Fruit fly (Drosophila melanogaster) whole organism, embryonic: ENCODE results near the gene CG14817.

Experiments used
- Bgb ChIP-seq: fragments of 200-800 bp; sonication (Bioruptor generic); IDR thresholded peaks from 2 replicates; pipeline ENCODE4 v1.3.6; 2022; ENCODE audit warnings: missing biosample characterization, missing genetic modification characterization; ENCODE audit not compliant: partially characterized antibody
- Bteb2 ChIP-seq: fragments of 200-800 bp; sonication (Bioruptor generic); optimal IDR thresholded peaks from 2 replicates; lab custom pipeline; 2016; ENCODE audit warnings: missing biosample characterization, missing genetic modification characterization
- CG10147 ChIP-seq: fragments of 200-800 bp; sonication (Bioruptor generic); optimal IDR thresholded peaks from 2 replicates; lab custom pipeline; 2019; ENCODE audit warnings: missing biosample characterization, mild to moderate bottlenecking, missing genetic modification characterization, moderate library complexity
- CG10274 ChIP-seq: fragments of 200-800 bp; sonication (Bioruptor generic); optimal IDR thresholded peaks from 3 replicates; lab custom pipeline; 2017; ENCODE audit warnings: missing biosample characterization, mild to moderate bottlenecking, missing genetic modification characterization
- CG11560 ChIP-seq: fragments of 200-800 bp; sonication (Bioruptor generic); IDR thresholded peaks from 3 replicates; pipeline ENCODE4 v1.3.6; 2022; ENCODE audit warnings: missing biosample characterization, missing genetic modification characterization
- CG12391 ChIP-seq: fragments of 200-800 bp; sonication (Bioruptor generic); optimal IDR thresholded peaks from 3 replicates; lab custom pipeline; 2018; ENCODE audit warnings: missing biosample characterization, mild to moderate bottlenecking, missing genetic modification characterization, moderate library complexity
- CG1529 ChIP-seq: fragments of 200-800 bp; sonication (Bioruptor generic); optimal IDR thresholded peaks from 3 replicates; lab custom pipeline; 2018; ENCODE audit warnings: missing biosample characterization, missing genetic modification characterization
- CG17328 ChIP-seq: fragments of 200-800 bp; sonication (Bioruptor generic); IDR thresholded peaks from 2 replicates; pipeline ENCODE4 v1.3.6; 2022; ENCODE audit warnings: missing biosample characterization, missing genetic modification characterization
- CG18764 ChIP-seq: fragments of 200-800 bp; sonication (Bioruptor generic); optimal IDR thresholded peaks from 3 replicates; lab custom pipeline; 2016; ENCODE audit warnings: missing biosample characterization, missing genetic modification characterization
- CG2129 ChIP-seq: fragments of 200-800 bp; sonication (Bioruptor generic); IDR thresholded peaks from 2 replicates; pipeline ENCODE4 v1.3.6; 2022; ENCODE audit warnings: missing biosample characterization, missing genetic modification characterization; ENCODE audit not compliant: partially characterized antibody
- CG32767 ChIP-seq: fragments of 200-800 bp; sonication (Bioruptor generic); IDR thresholded peaks from 2 replicates; pipeline ENCODE4 v1.3.6; 2022; ENCODE audit warnings: missing biosample characterization, missing genetic modification characterization
- CG4820 ChIP-seq: fragments of 200-800 bp; sonication (Bioruptor generic); optimal IDR thresholded peaks from 3 replicates; lab custom pipeline; 2016; ENCODE audit warnings: missing biosample characterization, missing genetic modification characterization
- CG4854 ChIP-seq: fragments of 200-800 bp; sonication (Bioruptor generic); optimal IDR thresholded peaks from 2 replicates; lab custom pipeline; 2016; ENCODE audit warnings: missing biosample characterization, missing genetic modification characterization, inconsistent platforms
- CG7963 ChIP-seq: fragments of 200-800 bp; sonication (Bioruptor generic); IDR thresholded peaks from 3 replicates; pipeline ENCODE4 v1.3.6; 2022; ENCODE audit warnings: missing biosample characterization, missing genetic modification characterization; ENCODE audit not compliant: partially characterized antibody
- CG8944 ChIP-seq: fragments of 200-800 bp; sonication (Bioruptor generic); optimal IDR thresholded peaks from 3 replicates; lab custom pipeline; 2016; ENCODE audit warnings: missing biosample characterization, missing genetic modification characterization
- Dad ChIP-seq: fragments of 200-800 bp; sonication (Bioruptor generic); optimal IDR thresholded peaks from 3 replicates; lab custom pipeline; 2016; ENCODE audit warnings: missing biosample characterization, missing genetic modification characterization
- Ets97D ChIP-seq: fragments of 200-800 bp; sonication (Bioruptor generic); optimal IDR thresholded peaks from 3 replicates; lab custom pipeline; 2016; ENCODE audit warnings: missing biosample characterization, missing genetic modification characterization
- Fer2 ChIP-seq: fragments of 200-800 bp; sonication (Bioruptor generic); optimal IDR thresholded peaks from 2 replicates; lab custom pipeline; 2018; ENCODE audit warnings: missing biosample characterization, mild to moderate bottlenecking, missing genetic modification characterization, moderate library complexity
- HLHmδ ChIP-seq: fragments of 200-800 bp; sonication (Bioruptor generic); optimal IDR thresholded peaks from 2 replicates; lab custom pipeline; 2018; ENCODE audit warnings: missing biosample characterization, mild to moderate bottlenecking, missing genetic modification characterization, moderate library complexity
- Hey ChIP-seq: fragments of 200-800 bp; sonication (Bioruptor generic); optimal IDR thresholded peaks from 3 replicates; lab custom pipeline; 2018; ENCODE audit warnings: missing biosample characterization, mild to moderate bottlenecking, missing genetic modification characterization
- Hmr ChIP-seq: fragments of 200-800 bp; sonication (Bioruptor generic); optimal IDR thresholded peaks from 3 replicates; lab custom pipeline; 2017; ENCODE audit warnings: mild to moderate bottlenecking, missing biosample characterization, missing genetic modification reagents, missing genetic modification characterization
- Mad ChIP-seq: fragments of 200-800 bp; sonication (Bioruptor generic); optimal IDR thresholded peaks from 2 replicates; lab custom pipeline; 2016; ENCODE audit warnings: missing biosample characterization, missing genetic modification characterization
- NC2β ChIP-seq: fragments of 200-800 bp; sonication (Bioruptor generic); optimal IDR thresholded peaks from 2 replicates; lab custom pipeline; 2016; ENCODE audit warnings: missing biosample characterization, missing genetic modification characterization
- NK7.1 ChIP-seq: fragments of 200-800 bp; sonication (Bioruptor generic); optimal IDR thresholded peaks from 3 replicates; lab custom pipeline; 2016; ENCODE audit warnings: missing biosample characterization, missing genetic modification characterization
- Optix ChIP-seq: fragments of 200-800 bp; sonication (Bioruptor generic); IDR thresholded peaks from 3 replicates; pipeline ENCODE4 v1.3.6; 2022; ENCODE audit warnings: missing biosample characterization, missing genetic modification characterization
- Ravus ChIP-seq: fragments of 200-800 bp; sonication (Bioruptor generic); IDR thresholded peaks from 2 replicates; pipeline ENCODE4 v1.3.6; 2022; ENCODE audit warnings: missing biosample characterization, missing genetic modification characterization
- Rx ChIP-seq: fragments of 200-800 bp; sonication (Bioruptor generic); IDR thresholded peaks from 2 replicates; pipeline ENCODE4 v1.3.6; 2022; ENCODE audit warnings: missing biosample characterization, missing genetic modification characterization
- Sry-β ChIP-seq: fragments of 200-800 bp; sonication (Bioruptor generic); optimal IDR thresholded peaks from 2 replicates; lab custom pipeline; 2018; ENCODE audit warnings: missing biosample characterization, mild to moderate bottlenecking, missing genetic modification characterization, moderate library complexity
- ato ChIP-seq: fragments of 200-800 bp; sonication (Bioruptor generic); IDR thresholded peaks from 2 replicates; pipeline ENCODE4 v1.3.6; 2022; ENCODE audit warnings: missing biosample characterization, missing genetic modification characterization; ENCODE audit not compliant: partially characterized antibody
- dysf ChIP-seq: fragments of 200-800 bp; sonication (Bioruptor generic); IDR thresholded peaks from 3 replicates; pipeline ENCODE4 v1.3.6; 2022; ENCODE audit warnings: missing biosample characterization, missing genetic modification characterization
- en ChIP-seq: fragments of 200-800 bp; sonication (Bioruptor generic); optimal IDR thresholded peaks from 2 replicates; lab custom pipeline; 2016; ENCODE audit warnings: missing biosample characterization, missing genetic modification characterization
- fd3F ChIP-seq: fragments of 200-800 bp; sonication (Bioruptor generic); optimal IDR thresholded peaks from 2 replicates; lab custom pipeline; 2018; ENCODE audit warnings: missing biosample characterization, mild to moderate bottlenecking, missing genetic modification characterization, moderate library complexity
- ftz-f1 ChIP-seq: fragments of 200-800 bp; sonication (Bioruptor generic); optimal IDR thresholded peaks from 2 replicates; lab custom pipeline; 2016; ENCODE audit warnings: missing biosample characterization, missing genetic modification characterization
- gce ChIP-seq: fragments of 200-800 bp; sonication (Bioruptor generic); IDR thresholded peaks from 3 replicates; pipeline ENCODE4 v1.3.6; 2022; ENCODE audit warnings: missing biosample characterization, missing genetic modification characterization
- hkb ChIP-seq, 2 experiments: fragments of 200-800 bp in 1 of 2; fragments of >200 bp in 1 of 2; sonication (Bioruptor generic) in 1 of 2; IDR thresholded peaks in 1 of 2; optimal IDR thresholded peaks in 1 of 2; 2 replicates each; pipeline versions ENCODE4 v1.3.6 to Lab custom; 2017 to 2022; ENCODE audit warnings: missing biosample characterization in 1 of 2, missing genetic modification characterization in 1 of 2
- jigr1 ChIP-seq: fragments of 200-800 bp; sonication (Bioruptor generic); IDR thresholded peaks from 3 replicates; pipeline ENCODE4 v1.3.6; 2022; ENCODE audit warnings: missing biosample characterization, missing genetic modification characterization
- jing ChIP-seq: fragments of 200-800 bp; sonication (Bioruptor generic); optimal IDR thresholded peaks from 2 replicates; lab custom pipeline; 2018; ENCODE audit warnings: missing biosample characterization, mild to moderate bottlenecking, missing genetic modification characterization
- jumu ChIP-seq: fragments of 200-800 bp; sonication (Bioruptor generic); optimal IDR thresholded peaks from 3 replicates; lab custom pipeline; 2016; ENCODE audit warnings: missing biosample characterization, missing genetic modification characterization
- kni ChIP-seq: fragments of 200-800 bp; sonication (Bioruptor generic); optimal IDR thresholded peaks from 3 replicates; lab custom pipeline; 2017; ENCODE audit warnings: mild to moderate bottlenecking, missing biosample characterization, missing genetic modification reagents, missing genetic modification characterization
- lola ChIP-seq, 3 experiments: fragments of >200 bp in 2 of 3; fragments of 200-800 bp in 1 of 3; sonication (Bioruptor generic) in 1 of 3; optimal IDR thresholded peaks; 2 replicates each; lab custom pipeline; 2017 to 2019; ENCODE audit warnings: missing biosample characterization in 3 of 3, missing genetic modification characterization in 3 of 3, mild to moderate bottlenecking in 1 of 3, moderate library complexity in 1 of 3
- odd ChIP-seq: fragments of 200-800 bp; sonication (Bioruptor generic); optimal IDR thresholded peaks from 2 replicates; lab custom pipeline; 2017; ENCODE audit warnings: missing biosample characterization, mild to moderate bottlenecking, missing genetic modification characterization
- pho ChIP-seq: fragments of 200-800 bp; sonication (Bioruptor generic); optimal IDR thresholded peaks from 2 replicates; lab custom pipeline; 2016; ENCODE audit warnings: missing biosample characterization, missing genetic modification characterization
- psq ChIP-seq: fragments of 200-800 bp; sonication (Bioruptor generic); optimal IDR thresholded peaks from 2 replicates; lab custom pipeline; 2017; ENCODE audit warnings: missing biosample characterization, missing genetic modification characterization
- ranshi ChIP-seq: fragments of 200-800 bp; sonication (Bioruptor generic); IDR thresholded peaks from 2 replicates; pipeline ENCODE4 v1.3.6; 2022; ENCODE audit warnings: missing biosample characterization, missing genetic modification characterization
- sc ChIP-seq, 3 experiments: fragments of >200 bp in 2 of 3; fragments of 200-800 bp in 1 of 3; sonication (Bioruptor generic) in 1 of 3; optimal IDR thresholded peaks; 2 replicates in 2 of 3; 3 replicates in 1 of 3; lab custom pipeline; 2017; ENCODE audit warnings: mild to moderate bottlenecking in 1 of 3, missing biosample characterization in 1 of 3, missing genetic modification characterization in 1 of 3, missing genetic modification reagents in 1 of 3
- toy ChIP-seq: fragments of 200-800 bp; sonication (Bioruptor generic); IDR thresholded peaks from 2 replicates; pipeline ENCODE4 v1.3.6; 2022; ENCODE audit warnings: missing biosample characterization, missing genetic modification characterization
- ttk ChIP-seq: fragments of 200-800 bp; sonication (Bioruptor generic); IDR thresholded peaks from 2 replicates; pipeline ENCODE4 v2.1.2; 2022; ENCODE audit warnings: missing biosample characterization, missing genetic modification characterization
- vfl ChIP-seq: fragments of 200-800 bp; sonication (Bioruptor generic); optimal IDR thresholded peaks from 2 replicates; lab custom pipeline; 2016; ENCODE audit warnings: missing biosample characterization, missing genetic modification characterization
- yki ChIP-seq: fragments of >200 bp; optimal IDR thresholded peaks from 3 replicates; lab custom pipeline; 2018

The CG14817 gene

dm6 chrX:1861620-1862184 is 15.4 kb downstream of the CG14817 start, which contains the start of gene deltaCOP (continued):
- TF ChIP-seq ttk (GFP tag; lab: Robert Waterston, UW) (peak; percentile 73), CG4820 (GFP tag; lab: Kevin White, UChicago) (peak; percentile 80), ftz-f1 (GFP tag; lab: Kevin White, UChicago) (peak; percentile 35), CG32767 (GFP tag; lab: Robert Waterston, UW) (peak; percentile 72; the same call in 1 of the 2 replicates), kni (GFP tag; lab: Kevin White, UChicago) (peak; percentile 32), sc (optimal IDR thresholded peaks at IDR 0.05; lab: Kevin White, UChicago) (no peak), sc (GFP tag; optimal IDR thresholded peaks at IDR 0.05; lab: Kevin White, UChicago) (no peak), CG10147 (no peak), CG1529 (no peak), NC2β (GFP tag; lab: Kevin White, UChicago) (peak; percentile 89), psq (GFP tag; lab: Kevin White, UChicago) (peak; percentile 55), yki (no peak), ranshi (GFP tag; lab: Robert Waterston, UW) (peak; percentile 70; the same call in 1 of the 2 replicates), en (peak; percentile 69), pho (GFP tag; lab: Kevin White, UChicago) (peak; percentile 94), dysf (peak; percentile 90), Ravus (GFP tag; lab: Robert Waterston, UW) (peak; percentile 24; the same call in 1 of the 2 replicates), fd3F (GFP tag; lab: Kevin White, UChicago) (peak; percentile 62), Sry-β (GFP tag; lab: Kevin White, UChicago) (no peak), ato (no peak), CG2129 (GFP tag; lab: Robert Waterston, UW) (no peak), CG12391 (peak; percentile 78), jumu (GFP tag; lab: Kevin White, UChicago) (peak; percentile 91), CG7963 (GFP tag; lab: Robert Waterston, UW) (no peak), Fer2 (tag; lab: Kevin White, UChicago) (peak; percentile 56), hkb (optimal IDR thresholded peaks at IDR 0.05; lab: Kevin White, UChicago) (peak; percentile 66), hkb (GFP tag; IDR thresholded peaks at IDR 0.05; lab: Robert Waterston, UW) (peak; percentile 67), CG17328 (GFP tag; lab: Robert Waterston, UW) (peak; percentile 70), Bteb2 (peak; percentile 92), CG11560 (tag; lab: Robert Waterston, UW) (peak; percentile 72; the same call in 2 of the 3 replicates), HLHmδ (GFP tag; lab: Kevin White, UChicago) (no peak), gce (GFP tag; lab: Robert Waterston, UW) (0 out of 3 replicates have a peak, but pooled peaks have one; percentile 37), odd (no peak), Ets97D (GFP tag; lab: Kevin White, UChicago) (peak; percentile 79), lola (GFP tag; optimal IDR thresholded peaks at IDR 0.05; lab: Kevin White, UChicago) (peak in 1 of 3 experiments; percentile 38), Hey (tag; lab: Kevin White, UChicago) (no peak), CG18764 (GFP tag; lab: Kevin White, UChicago) (peak; percentile 82), Bgb (GFP tag; lab: Robert Waterston, UW) (no peak), CG10274 (peak; percentile 54), toy (GFP tag; lab: Robert Waterston, UW) (peak; percentile 60; the same call in 1 of the 2 replicates), vfl (GFP tag; lab: Kevin White, UChicago) (peak; percentile 78), CG4854 (GFP tag; lab: Kevin White, UChicago) (peak; percentile 46), Rx (peak; percentile 59; the same call in 1 of the 2 replicates), Dad (peak; percentile 89), jigr1 (GFP tag; lab: Robert Waterston, UW) (peak; percentile 67), Mad (GFP tag; lab: Kevin White, UChicago) (peak; percentile 80), jing (GFP tag; lab: Kevin White, UChicago) (no peak), Hmr (peak; percentile 86), CG8944 (GFP tag; lab: Kevin White, UChicago) (peak; percentile 92), NK7.1 (GFP tag; lab: Kevin White, UChicago) (peak; percentile 78), Optix (GFP tag; lab: Robert Waterston, UW) (peak; percentile 87)
